Fruit fly (Drosophila melanogaster) whole organism, embryonic: Measurements from ENCODE around the gene Tim17a2.

Experiments used
- HmgD ChIP-seq: fragments of 200-800 bp; sonication (Bioruptor generic); optimal IDR thresholded peaks from 3 replicates; lab custom pipeline; 2016; ENCODE audit warnings: missing biosample characterization, missing genetic modification characterization
- Six4 ChIP-seq: fragments of 200-800 bp; sonication (Bioruptor generic); optimal IDR thresholded peaks from 2 replicates; lab custom pipeline; 2016; ENCODE audit warnings: missing biosample characterization, missing genetic modification characterization
- cas ChIP-seq: fragments of 200-800 bp; sonication (Bioruptor generic); IDR thresholded peaks from 2 replicates; pipeline ENCODE4 v1.3.6; 2022; ENCODE audit warnings: missing biosample characterization, missing genetic modification characterization
- gcm2 ChIP-seq: fragments of 200-800 bp; sonication (Bioruptor generic); optimal IDR thresholded peaks from 2 replicates; lab custom pipeline; 2016; ENCODE audit warnings: missing biosample characterization, missing genetic modification characterization
- prd ChIP-seq, 3 experiments: fragments of >200 bp in 2 of 3; fragments of 200-800 bp in 1 of 3; sonication (Bioruptor generic) in 1 of 3; optimal IDR thresholded peaks in 2 of 3; IDR thresholded peaks in 1 of 3; 2 replicates in 2 of 3; 3 replicates in 1 of 3; pipeline versions ENCODE4 v1.3.6 to Lab custom; 2017 to 2022; ENCODE audit warnings: missing biosample characterization in 1 of 3, missing genetic modification characterization in 1 of 3
- tll ChIP-seq, 2 experiments: fragments of 200-800 bp in 1 of 2; fragments of >200 bp in 1 of 2; sonication (Bioruptor generic) in 1 of 2; optimal IDR thresholded peaks; 2 replicates each; lab custom pipeline; 2017 to 2019; ENCODE audit warnings: missing biosample characterization in 2 of 2, missing genetic modification characterization in 2 of 2, mild to moderate bottlenecking in 1 of 2, moderate library complexity in 1 of 2

DNA sequence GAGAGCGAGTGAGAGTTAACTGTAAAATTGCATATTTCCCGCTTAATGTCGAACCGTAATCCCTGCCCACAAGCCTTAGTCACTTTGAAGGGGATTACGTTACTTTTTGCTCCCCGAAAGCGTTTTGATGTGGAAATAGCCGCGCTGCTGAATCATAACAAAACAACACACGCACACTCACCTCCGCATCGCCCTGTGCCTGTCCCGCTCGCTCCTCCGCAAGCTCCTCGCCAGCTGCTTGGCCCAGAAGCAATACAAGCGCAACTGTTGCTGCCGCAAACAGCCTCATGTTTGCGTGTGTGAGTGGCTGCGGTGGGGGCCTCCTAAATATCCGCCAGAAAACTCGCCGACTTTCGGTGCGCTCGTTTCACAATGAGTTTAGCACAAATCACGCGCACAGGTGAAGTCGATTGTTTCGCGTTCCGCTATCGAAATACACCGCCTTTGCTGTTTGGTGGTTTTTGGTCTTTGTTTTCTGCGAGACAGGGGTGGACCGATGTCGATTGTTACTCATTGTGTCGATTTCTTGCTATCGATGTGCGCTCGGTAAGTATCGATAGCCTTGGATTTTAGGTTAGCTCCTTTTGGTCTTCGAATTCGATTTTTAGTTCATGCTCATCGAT is 11.1 kb downstream of the Tim17a2 start, which contains the start of gene CtsF:
- TF ChIP-seq tll (GFP tag; optimal IDR thresholded peaks at IDR 0.05; lab: Kevin White, UChicago) (no peak), gcm2 (no peak), Six4 (GFP tag; lab: Kevin White, UChicago) (no peak), prd (optimal IDR thresholded peaks at IDR 0.05; lab: Kevin White, UChicago) (no peak), prd (GFP tag; IDR thresholded peaks at IDR 0.05; lab: Robert Waterston, UW) (no peak), HmgD (GFP tag; lab: Kevin White, UChicago) (peak; percentile 30), cas (GFP tag; lab: Robert Waterston, UW) (no peak)
